Worm (Caenorhabditis elegans) whole organism, late embryonic: ENCODE results near the gene Y46B2A.4.

Experiments
- C08G9.2 ChIP-seq: sonication (generic microtip); optimal IDR thresholded peaks from 2 replicates; lab custom pipeline; 2016; ENCODE audit warnings: mild to moderate bottlenecking, missing genetic modification characterization, moderate library complexity, missing compliant biosample characterization
- F13H6.1 ChIP-seq: sonication (generic microtip); optimal IDR thresholded peaks from 2 replicates; lab custom pipeline; 2016; ENCODE audit warnings: missing genetic modification characterization, missing compliant biosample characterization
- T23F11.4 ChIP-seq: fragments of 200-800 bp; sonication (Bioruptor generic); optimal IDR thresholded peaks from 2 replicates; lab custom pipeline; 2018; ENCODE audit warnings: mild to moderate bottlenecking, missing genetic modification characterization, missing compliant biosample characterization
- ceh-14 ChIP-seq: sonication (generic microtip); optimal IDR thresholded peaks from 2 replicates; lab custom pipeline; 2016; ENCODE audit warnings: missing genotype, missing genetic modification characterization, missing compliant biosample characterization
- ceh-19 ChIP-seq: fragments of 200-800 bp; sonication (Bioruptor generic); optimal IDR thresholded peaks from 2 replicates; lab custom pipeline; 2018; ENCODE audit warnings: mild to moderate bottlenecking, missing genetic modification characterization, missing compliant biosample characterization
- ceh-34 ChIP-seq: sonication (generic microtip); optimal IDR thresholded peaks from 2 replicates; lab custom pipeline; 2016; ENCODE audit warnings: mild to moderate bottlenecking, missing genetic modification characterization, missing compliant biosample characterization
- ceh-6 ChIP-seq: fragments of 200-800 bp; sonication (Bioruptor generic); optimal IDR thresholded peaks from 2 replicates; lab custom pipeline; 2018; ENCODE audit warnings: mild to moderate bottlenecking, missing genetic modification characterization, missing compliant biosample characterization
- che-1 ChIP-seq: sonication (generic microtip); optimal IDR thresholded peaks from 2 replicates; lab custom pipeline; 2016; ENCODE audit warnings: mild to moderate bottlenecking, missing genetic modification characterization, missing compliant biosample characterization
- dve-1 ChIP-seq: sonication (generic microtip); optimal IDR thresholded peaks from 2 replicates; lab custom pipeline; 2017; ENCODE audit warnings: antibody characterized with exemption, mild to moderate bottlenecking, missing genetic modification characterization, missing compliant biosample characterization
- elt-2 ChIP-seq: sonication (generic microtip); optimal IDR thresholded peaks from 2 replicates; lab custom pipeline; 2016; ENCODE audit warnings: missing genetic modification reagents, missing genetic modification characterization, missing compliant biosample characterization
- ets-4 ChIP-seq: sonication (generic microtip); optimal IDR thresholded peaks from 2 replicates; lab custom pipeline; 2016; ENCODE audit warnings: missing genetic modification characterization, missing compliant biosample characterization
- fax-1 ChIP-seq: sonication (generic microtip); optimal IDR thresholded peaks from 2 replicates; lab custom pipeline; 2016; ENCODE audit warnings: missing genotype, missing genetic modification characterization, missing compliant biosample characterization
- fkh-10 ChIP-seq: fragments of 150-350 bp; optimal IDR thresholded peaks from 2 replicates; lab custom pipeline; 2014; ENCODE audit warnings: missing biosample characterization, missing genetic modification reagents, missing genetic modification characterization
- fkh-6 ChIP-seq: sonication (generic microtip); optimal IDR thresholded peaks from 2 replicates; lab custom pipeline; 2016; ENCODE audit warnings: missing genetic modification characterization, missing compliant biosample characterization
- gmeb-2 ChIP-seq: sonication (generic microtip); optimal IDR thresholded peaks from 2 replicates; lab custom pipeline; 2016; ENCODE audit warnings: missing genetic modification characterization, inconsistent platforms, missing compliant biosample characterization
- hlh-30 ChIP-seq: sonication (generic microtip); optimal IDR thresholded peaks from 2 replicates; lab custom pipeline; 2017; ENCODE audit warnings: antibody characterized with exemption, missing genetic modification characterization, missing compliant biosample characterization; ENCODE audit not compliant: insufficient read depth
- hlh-8 ChIP-seq: sonication (generic microtip); optimal IDR thresholded peaks from 2 replicates; lab custom pipeline; 2016; ENCODE audit warnings: missing genotype, missing genetic modification characterization, missing compliant biosample characterization
- lim-6 ChIP-seq: sonication (generic microtip); optimal IDR thresholded peaks from 2 replicates; lab custom pipeline; 2016; ENCODE audit warnings: missing genetic modification characterization, missing compliant biosample characterization
- lin-11 ChIP-seq: fragments of 200-800 bp; sonication (Bioruptor generic); optimal IDR thresholded peaks from 2 replicates; lab custom pipeline; 2018; ENCODE audit warnings: mild to moderate bottlenecking, missing genetic modification characterization, missing compliant biosample characterization
- madf-2 ChIP-seq: sonication (generic microtip); optimal IDR thresholded peaks from 2 replicates; lab custom pipeline; 2017; ENCODE audit warnings: missing genetic modification characterization, missing compliant biosample characterization
- npax-4 ChIP-seq: sonication (generic microtip); optimal IDR thresholded peaks from 2 replicates; lab custom pipeline; 2016; ENCODE audit warnings: missing genetic modification characterization, missing compliant biosample characterization
- odd-2 ChIP-seq: sonication (generic microtip); optimal IDR thresholded peaks from 2 replicates; lab custom pipeline; 2017; ENCODE audit warnings: antibody characterized with exemption, mild to moderate bottlenecking, missing genetic modification characterization, missing compliant biosample characterization
- pat-9 ChIP-seq: fragments of 200-800 bp; sonication (Bioruptor generic); optimal IDR thresholded peaks from 2 replicates; lab custom pipeline; 2018; ENCODE audit warnings: mild to moderate bottlenecking, missing genetic modification characterization, moderate library complexity, missing compliant biosample characterization
- pax-1 ChIP-seq: fragments of 150-350 bp; optimal IDR thresholded peaks from 2 replicates; lab custom pipeline; 2014; ENCODE audit warnings: missing biosample characterization, missing genetic modification characterization
- pqm-1 ChIP-seq: sonication (generic microtip); optimal IDR thresholded peaks from 2 replicates; lab custom pipeline; 2016; ENCODE audit warnings: missing genetic modification characterization, missing compliant biosample characterization
- pros-1 ChIP-seq: fragments of 150-350 bp; optimal IDR thresholded peaks from 2 replicates; lab custom pipeline; 2014; ENCODE audit warnings: missing biosample characterization, missing genetic modification reagents, missing genetic modification characterization
- sdc-2 ChIP-seq: sonication (generic microtip); optimal IDR thresholded peaks from 2 replicates; lab custom pipeline; 2016; ENCODE audit warnings: missing genotype, missing genetic modification characterization, missing compliant biosample characterization
- sox-4 ChIP-seq: sonication (generic microtip); optimal IDR thresholded peaks from 2 replicates; lab custom pipeline; 2017; ENCODE audit warnings: mild to moderate bottlenecking, missing genetic modification characterization, inconsistent platforms, missing compliant biosample characterization
- tbx-2 ChIP-seq: sonication (generic microtip); optimal IDR thresholded peaks from 2 replicates; lab custom pipeline; 2016; ENCODE audit warnings: missing genetic modification characterization, missing compliant biosample characterization
- ttx-3 ChIP-seq: sonication (generic microtip); optimal IDR thresholded peaks from 2 replicates; lab custom pipeline; 2016; ENCODE audit warnings: missing genetic modification reagents, missing genetic modification characterization, missing compliant biosample characterization
- unc-3 ChIP-seq, 2 experiments: fragments of 200-800 bp in 1 of 2; sonication (Bioruptor generic) in 1 of 2; sonication (generic microtip) in 1 of 2; conservative IDR thresholded peaks in 1 of 2; optimal IDR thresholded peaks in 1 of 2; 2 replicates each; pipeline versions ENCODE4 v1.3.6 to Lab custom; 2016 to 2022; ENCODE audit warnings: missing compliant biosample characterization in 2 of 2, missing genetic modification characterization in 2 of 2, missing genetic modification reagents in 1 of 2

Gene Y46B2A.4

ce11 chrII:905335-905734 lies 43.7 kb downstream of the Y46B2A.4 start:
- TF ChIP-seq ets-4 (tag; lab: Kevin White, UChicago) = no peak

ce11 chrII:909554-909953 lies 47.9 kb downstream of the Y46B2A.4 start, which contains the start of the genes fbxc-24 and fbxc-27:
Gene fbxc-24 (minus strand): TSS chrII:909654.
Gene fbxc-27 (plus strand): TSS chrII:909769.
- no peak for TF ChIP-seq C08G9.2 (tag; lab: Kevin White, UChicago)
- TF ChIP-seq fkh-6 (tag; lab: Kevin White, UChicago) = no peak
- no peak for TF ChIP-seq lin-11 (tag; lab: Kevin White, UChicago)
- TF ChIP-seq pros-1 (tag; lab: Kevin White, UChicago) = no peak
- no peak for TF ChIP-seq fax-1
- no peak for TF ChIP-seq ceh-19 (GFP tag; lab: Kevin White, UChicago)
- TF ChIP-seq T23F11.4 = no peak
- no peak for TF ChIP-seq ceh-6 (GFP tag; lab: Kevin White, UChicago)
- TF ChIP-seq fkh-10 (GFP tag; lab: Kevin White, UChicago) = no peak
- TF ChIP-seq pqm-1 (tag; lab: Kevin White, UChicago) = no peak
- no peak for TF ChIP-seq F13H6.1 (tag; lab: Kevin White, UChicago)
- TF ChIP-seq npax-4 (tag; lab: Kevin White, UChicago) = no peak
- no peak for TF ChIP-seq hlh-8 (tag; lab: Kevin White, UChicago)
- TF ChIP-seq pax-1 = no peak
- no peak for TF ChIP-seq ceh-34
- no peak for TF ChIP-seq madf-2
- no peak for TF ChIP-seq tbx-2 (tag; lab: Kevin White, UChicago)
- TF ChIP-seq gmeb-2 = no peak

- TF ChIP-seq ceh-14 (tag; lab: Kevin White, UChicago) (no peak), hlh-8 (tag; lab: Kevin White, UChicago) (no peak), lim-6 (no peak), ttx-3 (no peak), pat-9 (tag; lab: Kevin White, UChicago) (no peak), sox-4 (tag; lab: Kevin White, UChicago) (no peak), elt-2 (tag; lab: Kevin White, UChicago) (no peak), unc-3 (GFP tag; conservative IDR thresholded peaks at IDR 0.05; lab: Robert Waterston, UW) (no peak), unc-3 (tag; optimal IDR thresholded peaks at IDR 0.05; lab: Kevin White, UChicago) (no peak), dve-1 (tag; lab: Kevin White, UChicago) (no peak), che-1 (tag; lab: Kevin White, UChicago) (no peak), sdc-2 (no peak), hlh-30 (tag; lab: Kevin White, UChicago) (no peak), C08G9.2 (tag; lab: Kevin White, UChicago) (no peak), odd-2 (tag; lab: Kevin White, UChicago) (no peak)
These were observed 50.0 kb downstream of the Y46B2A.4 start, which contains the start of gene fbxc-31 for ce11 chrII:911680-912079. Gene fbxc-31 (plus strand): TSS chrII:911980.
